Fruit fly (Drosophila melanogaster) whole organism: Measurements from ENCODE around the gene CG46463.

Source experiments
- EcR ChIP-seq, 2 experiments: fragments of >200 bp; optimal IDR thresholded peaks; 2 replicates each; lab custom pipeline; 2017; ENCODE audit warnings: missing biosample characterization in 2 of 2, missing genetic modification characterization in 2 of 2, missing genetic modification reagents in 2 of 2
- psq ChIP-seq: fragments of >200 bp; optimal IDR thresholded peaks from 2 replicates; lab custom pipeline; 2017

DNA sequence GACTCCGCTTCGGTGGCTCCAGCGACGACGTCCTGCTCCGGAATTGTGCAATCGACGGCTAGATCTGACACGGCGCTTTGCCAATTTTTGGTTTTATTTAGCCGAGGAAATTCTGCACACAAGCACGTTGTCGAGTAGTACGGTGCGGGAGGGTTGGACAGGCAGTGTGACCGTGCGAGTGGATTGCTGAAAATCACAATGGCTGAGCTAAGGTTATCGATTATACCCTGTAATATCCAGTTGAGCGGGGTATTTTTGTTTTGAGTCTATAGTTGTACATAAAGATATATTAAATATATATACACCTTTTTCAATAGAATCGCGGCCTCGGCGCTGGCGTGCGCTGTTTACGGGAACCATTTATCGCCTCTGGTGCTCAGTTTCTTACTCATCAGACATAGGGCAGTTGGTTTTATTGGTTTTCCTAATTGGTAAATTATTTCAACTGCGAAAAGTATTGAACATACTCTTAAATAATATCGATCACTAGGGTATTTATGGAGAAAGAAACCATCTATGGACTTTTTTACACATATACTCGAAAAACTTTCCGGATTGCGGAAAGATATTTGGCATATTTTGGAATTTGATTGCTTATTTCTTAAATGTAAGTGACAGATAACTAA, 600 bp upstream of the CG46463 start, which contains the start of gene eIF5B:
- TF ChIP-seq EcR (GFP tag; optimal IDR thresholded peaks at IDR 0.05; lab: Kevin White, UChicago) = no peak
- no peak for TF ChIP-seq psq (lab: Kevin White, UChicago)
